Fruit fly (Drosophila melanogaster) whole organism, pupa: ENCODE results near the gene Pex10.

ENCODE experiments used
- CG10348 ChIP-seq: fragments of 200-800 bp; sonication (Bioruptor generic); IDR thresholded peaks from 2 replicates; pipeline ENCODE4 v1.3.6; 2022; ENCODE audit warnings: missing biosample characterization, missing genetic modification characterization
- CG12605 ChIP-seq: fragments of 200-800 bp; sonication (Bioruptor generic); IDR thresholded peaks from 2 replicates; pipeline ENCODE4 v1.3.6; 2022; ENCODE audit warnings: missing biosample characterization, missing genetic modification characterization
- CG13204 ChIP-seq: fragments of 200-800 bp; sonication (Bioruptor generic); optimal IDR thresholded peaks from 2 replicates; lab custom pipeline; 2018; ENCODE audit warnings: missing biosample characterization, mild to moderate bottlenecking, missing genetic modification characterization, moderate library complexity
- CG14655 ChIP-seq: fragments of 200-800 bp; sonication (Bioruptor generic); optimal IDR thresholded peaks from 3 replicates; lab custom pipeline; 2017; ENCODE audit warnings: mild to moderate bottlenecking, missing biosample characterization, missing genetic modification reagents, missing genetic modification characterization
- CG15710 ChIP-seq: fragments of 200-800 bp; sonication (Bioruptor generic); optimal IDR thresholded peaks from 2 replicates; lab custom pipeline; 2018; ENCODE audit warnings: missing biosample characterization, mild to moderate bottlenecking, missing genetic modification characterization, moderate library complexity
- CG17806 ChIP-seq: fragments of 200-800 bp; sonication (Bioruptor generic); optimal IDR thresholded peaks from 2 replicates; lab custom pipeline; 2018; ENCODE audit warnings: missing biosample characterization, mild to moderate bottlenecking, missing genetic modification characterization, moderate library complexity
- CG32121 ChIP-seq: fragments of 200-800 bp; sonication (Bioruptor generic); IDR thresholded peaks from 2 replicates; pipeline ENCODE4 v1.3.6; 2022; ENCODE audit warnings: missing biosample characterization, missing genetic modification characterization
- CG34367 ChIP-seq: fragments of 200-800 bp; sonication (Bioruptor generic); optimal IDR thresholded peaks from 2 replicates; lab custom pipeline; 2018; ENCODE audit warnings: missing biosample characterization, mild to moderate bottlenecking, missing genetic modification characterization
- CG4496 ChIP-seq: fragments of 200-800 bp; sonication (Bioruptor generic); IDR thresholded peaks from 3 replicates; pipeline ENCODE4 v1.3.6; 2022; ENCODE audit warnings: missing biosample characterization, missing genetic modification characterization
- CG8159 ChIP-seq: fragments of 200-800 bp; sonication (Bioruptor generic); optimal IDR thresholded peaks from 3 replicates; lab custom pipeline; 2018; ENCODE audit warnings: missing biosample characterization, mild to moderate bottlenecking, missing genetic modification characterization, moderate library complexity
- CG8301 ChIP-seq: fragments of 200-800 bp; sonication (Bioruptor generic); optimal IDR thresholded peaks from 2 replicates; lab custom pipeline; 2018; ENCODE audit warnings: missing biosample characterization, mild to moderate bottlenecking, missing genetic modification characterization
- CG9948 ChIP-seq: fragments of 200-800 bp; sonication (Bioruptor generic); optimal IDR thresholded peaks from 2 replicates; lab custom pipeline; 2018; ENCODE audit warnings: missing biosample characterization, mild to moderate bottlenecking, missing genetic modification characterization, moderate library complexity
- D1 ChIP-seq: fragments of 200-800 bp; sonication (Bioruptor generic); optimal IDR thresholded peaks from 2 replicates; lab custom pipeline; 2018; ENCODE audit warnings: missing biosample characterization, mild to moderate bottlenecking, missing genetic modification characterization, moderate library complexity
- EcR ChIP-seq: fragments of 200-800 bp; sonication (Bioruptor generic); optimal IDR thresholded peaks from 3 replicates; lab custom pipeline; 2019; ENCODE audit warnings: missing biosample characterization, missing genetic modification characterization, mild to moderate bottlenecking, moderate library complexity, missing genetic modification reagents
- Ets98B ChIP-seq: fragments of 200-800 bp; sonication (Bioruptor generic); IDR thresholded peaks from 2 replicates; pipeline ENCODE4 v1.3.6; 2022; ENCODE audit warnings: missing biosample characterization, missing genetic modification characterization
- Pif1A ChIP-seq: fragments of 200-800 bp; sonication (Bioruptor generic); optimal IDR thresholded peaks from 3 replicates; lab custom pipeline; 2016; ENCODE audit warnings: missing biosample characterization, missing genetic modification characterization
- Pif1B ChIP-seq: fragments of 200-800 bp; sonication (Bioruptor generic); optimal IDR thresholded peaks from 3 replicates; lab custom pipeline; 2016; ENCODE audit warnings: missing biosample characterization, missing genetic modification characterization
- Snoo ChIP-seq: fragments of 200-800 bp; sonication (Bioruptor generic); optimal IDR thresholded peaks from 3 replicates; lab custom pipeline; 2017; ENCODE audit warnings: missing biosample characterization, mild to moderate bottlenecking, missing genetic modification characterization, inconsistent platforms
- fd96Ca ChIP-seq: fragments of 200-800 bp; sonication (Bioruptor generic); IDR thresholded peaks from 3 replicates; pipeline ENCODE4 v1.3.6; 2022; ENCODE audit warnings: missing biosample characterization, missing genetic modification characterization
- gl ChIP-seq: fragments of 200-800 bp; sonication (Bioruptor generic); optimal IDR thresholded peaks from 2 replicates; lab custom pipeline; 2018; ENCODE audit warnings: missing biosample characterization, mild to moderate bottlenecking, missing genetic modification characterization
- rn ChIP-seq: fragments of 200-800 bp; sonication (Bioruptor generic); IDR thresholded peaks from 2 replicates; pipeline ENCODE4 v1.3.6; 2022; ENCODE audit warnings: missing biosample characterization, missing genetic modification characterization

The Pex10 gene

dm6 chr3L:1549148-1549547 lies 8.9 kb upstream of the Pex10 start:
- TF ChIP-seq EcR (GFP tag; lab: Kevin White, UChicago) = no peak
- TF ChIP-seq CG12605 (GFP tag; lab: Robert Waterston, UW) = no peak
- no peak for TF ChIP-seq Ets98B (GFP tag; lab: Robert Waterston, UW)
- TF ChIP-seq fd96Ca (GFP tag; lab: Robert Waterston, UW) = no peak
- TF ChIP-seq CG4496 (GFP tag; lab: Robert Waterston, UW) = no peak
- TF ChIP-seq CG34367 = no peak
- no peak for TF ChIP-seq CG32121 (GFP tag; lab: Robert Waterston, UW)
- no peak for TF ChIP-seq CG17806
- no peak for TF ChIP-seq CG14655 (GFP tag; lab: Kevin White, UChicago)
- TF ChIP-seq Pif1A (GFP tag; lab: Kevin White, UChicago) = no peak
- TF ChIP-seq D1 (tag; lab: Kevin White, UChicago) = no peak
- TF ChIP-seq CG9948 (tag; lab: Kevin White, UChicago) = no peak
- TF ChIP-seq Snoo (tag; lab: Kevin White, UChicago) = no peak
- no peak for TF ChIP-seq CG8159 (tag; lab: Kevin White, UChicago)
- TF ChIP-seq gl (tag; lab: Kevin White, UChicago) = no peak
- TF ChIP-seq CG8301 (tag; lab: Kevin White, UChicago) = no peak

DNA sequence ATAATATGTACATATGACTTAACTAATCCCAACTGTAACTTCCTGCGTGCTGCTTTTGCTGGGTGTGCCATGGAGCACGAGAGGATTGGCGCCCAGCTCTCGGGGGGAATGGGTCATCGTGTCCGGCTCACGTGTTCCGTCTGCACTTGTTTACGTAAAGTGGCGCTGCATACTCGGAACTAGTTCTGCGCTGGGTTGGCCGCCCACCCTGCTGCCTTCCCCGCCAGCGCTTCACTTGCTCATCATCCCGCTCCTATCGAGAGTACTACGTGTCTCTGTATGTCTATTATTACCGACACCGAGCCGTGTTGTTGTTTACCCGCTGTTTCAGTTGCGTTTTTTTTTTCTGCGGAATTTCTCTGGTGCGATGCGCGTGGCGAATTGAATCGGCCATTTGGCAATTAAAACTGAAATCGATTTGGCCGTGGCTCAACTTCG lies 8.4 kb upstream of the Pex10 start:
- TF ChIP-seq CG4496 (GFP tag; lab: Robert Waterston, UW) (0 out of 3 replicates have a peak, but pooled peaks have one; percentile 19), CG34367 (no peak), CG8301 (tag; lab: Kevin White, UChicago) (no peak), fd96Ca (GFP tag; lab: Robert Waterston, UW) (no peak)

DNA sequence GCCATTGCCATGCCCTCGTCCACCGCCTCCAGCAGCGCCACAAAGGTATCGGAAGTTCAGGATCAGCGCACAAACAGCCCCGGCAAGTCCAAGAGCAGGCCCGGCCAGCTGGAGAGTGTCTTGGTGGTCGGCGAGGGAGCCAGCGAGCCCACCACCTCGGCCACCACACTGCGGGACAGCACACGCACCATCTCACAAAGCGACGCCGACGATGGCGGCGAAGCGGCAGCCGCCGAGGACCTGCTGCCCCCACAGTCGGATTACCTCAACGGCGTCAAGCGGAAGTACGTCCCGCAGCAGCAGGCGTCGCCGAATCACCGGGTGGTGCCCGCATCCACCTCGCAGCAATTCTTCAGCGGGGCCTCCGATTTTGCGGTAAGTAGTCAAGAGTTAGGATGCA lies 7.1 kb upstream of the Pex10 start:
- TF ChIP-seq CG34367 (no peak), Snoo (tag; lab: Kevin White, UChicago) (no peak), CG4496 (GFP tag; lab: Robert Waterston, UW) (no peak), gl (tag; lab: Kevin White, UChicago) (no peak), Pif1A (GFP tag; lab: Kevin White, UChicago) (no peak), CG12605 (GFP tag; lab: Robert Waterston, UW) (no peak), CG17806 (no peak)

DNA sequence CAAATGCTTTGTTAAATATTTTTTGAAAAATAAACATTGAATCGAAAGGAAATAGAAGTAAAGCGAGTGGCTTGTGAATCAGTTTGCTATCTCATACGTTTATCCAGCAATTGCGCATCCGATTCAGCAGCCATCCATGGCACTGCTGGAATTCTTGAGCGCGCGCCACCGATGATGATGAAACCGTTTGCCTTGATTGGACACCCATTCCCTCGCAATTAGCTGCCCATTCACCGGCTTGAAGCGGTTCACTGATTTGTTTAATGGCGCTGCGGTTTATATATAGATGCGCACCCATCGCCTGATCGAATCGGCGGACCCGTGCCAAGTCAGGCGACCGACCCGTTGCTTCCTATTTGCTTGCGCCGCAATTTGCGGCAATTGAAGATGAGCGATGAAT lies 4.8 kb upstream of the Pex10 start, which contains the start of gene Pcyt2:
TSS of gene Pcyt2 (plus strand) at position 301 of the 400 bp plus-strand sequence.
- TF ChIP-seq EcR (GFP tag; lab: Kevin White, UChicago) (no peak), CG34367 (no peak), rn (GFP tag; lab: Robert Waterston, UW) (no peak), fd96Ca (GFP tag; lab: Robert Waterston, UW) (no peak), CG12605 (GFP tag; lab: Robert Waterston, UW) (no peak), CG32121 (GFP tag; lab: Robert Waterston, UW) (no peak), CG17806 (no peak), CG10348 (no peak), Snoo (tag; lab: Kevin White, UChicago) (no peak), Ets98B (GFP tag; lab: Robert Waterston, UW) (no peak), CG8159 (tag; lab: Kevin White, UChicago) (no peak), CG14655 (GFP tag; lab: Kevin White, UChicago) (no peak), CG4496 (GFP tag; lab: Robert Waterston, UW) (no peak), CG15710 (tag; lab: Kevin White, UChicago) (no peak), Pif1A (GFP tag; lab: Kevin White, UChicago) (no peak), CG8301 (tag; lab: Kevin White, UChicago) (no peak), D1 (tag; lab: Kevin White, UChicago) (no peak), CG13204 (GFP tag; lab: Kevin White, UChicago) (no peak), CG9948 (tag; lab: Kevin White, UChicago) (no peak), gl (tag; lab: Kevin White, UChicago) (no peak)
- TF ChIP-seq, all 21 proteins: peak for 0

- TF ChIP-seq CG9948 (tag; lab: Kevin White, UChicago) = no peak
- no peak for TF ChIP-seq CG15710 (tag; lab: Kevin White, UChicago)
- TF ChIP-seq CG34367 = no peak
- TF ChIP-seq CG10348 = no peak
- TF ChIP-seq CG32121 (GFP tag; lab: Robert Waterston, UW) = no peak
- TF ChIP-seq CG17806 = no peak
- no peak for TF ChIP-seq Pif1B (GFP tag; lab: Kevin White, UChicago)
- no peak for TF ChIP-seq EcR (GFP tag; lab: Kevin White, UChicago)
- TF ChIP-seq CG14655 (GFP tag; lab: Kevin White, UChicago) = no peak
- TF ChIP-seq gl (tag; lab: Kevin White, UChicago) = no peak
- no peak for TF ChIP-seq D1 (tag; lab: Kevin White, UChicago)
- TF ChIP-seq CG4496 (GFP tag; lab: Robert Waterston, UW) = no peak
- no peak for TF ChIP-seq Ets98B (GFP tag; lab: Robert Waterston, UW)
- no peak for TF ChIP-seq CG13204 (GFP tag; lab: Kevin White, UChicago)
- no peak for TF ChIP-seq CG12605 (GFP tag; lab: Robert Waterston, UW)
- TF ChIP-seq Pif1A (GFP tag; lab: Kevin White, UChicago) = no peak
- no peak for TF ChIP-seq rn (GFP tag; lab: Robert Waterston, UW)
Measured at dm6 chr3L:1565092-1565491, 7.1 kb downstream of the Pex10 start, which contains the start of gene CG12003. CG12003 (plus strand) TSS chr3L:1565392.
